Worm (Caenorhabditis elegans) whole organism, young adult: ENCODE measurements around the gene C14C10.1.

ENCODE experiments used
- B0019.2 ChIP-seq: fragments of 200-800 bp; sonication (Bioruptor generic); conservative IDR thresholded peaks from 2 replicates; pipeline ENCODE4 v1.3.6; 2022; ENCODE audit warnings: missing genetic modification reagents, missing genetic modification characterization, missing compliant biosample characterization
- T26A5.8 ChIP-seq: sonication (generic microtip); optimal IDR thresholded peaks from 2 replicates; lab custom pipeline; 2016; ENCODE audit warnings: missing genetic modification characterization, missing compliant biosample characterization
- Y67H2A.10 ChIP-seq: fragments of 200-800 bp; sonication (Bioruptor generic); conservative IDR thresholded peaks from 2 replicates; pipeline ENCODE4 v1.3.6; 2022; ENCODE audit warnings: missing genetic modification reagents, missing genetic modification characterization, missing compliant biosample characterization
- Y79H2A.3 ChIP-seq: fragments of 200-800 bp; sonication (Bioruptor generic); conservative IDR thresholded peaks from 2 replicates; pipeline ENCODE4 v1.3.6; 2022; ENCODE audit warnings: missing genetic modification reagents, missing genetic modification characterization, missing compliant biosample characterization
- ZK185.1 ChIP-seq: sonication (generic microtip); optimal IDR thresholded peaks from 2 replicates; lab custom pipeline; 2016; ENCODE audit warnings: mild to moderate bottlenecking, missing genetic modification characterization, missing compliant biosample characterization; ENCODE audit not compliant: poor library complexity, severe bottlenecking
- ceh-27 ChIP-seq: fragments of 200-800 bp; sonication (Bioruptor generic); optimal IDR thresholded peaks from 2 replicates; lab custom pipeline; 2018; ENCODE audit warnings: mild to moderate bottlenecking, missing genetic modification characterization, moderate library complexity, missing compliant biosample characterization
- ceh-79 ChIP-seq: sonication (generic microtip); optimal IDR thresholded peaks from 2 replicates; lab custom pipeline; 2017; ENCODE audit warnings: mild to moderate bottlenecking, missing genetic modification characterization, missing compliant biosample characterization
- ets-4 ChIP-seq: fragments of 200-800 bp; sonication (Bioruptor generic); optimal IDR thresholded peaks from 2 replicates; lab custom pipeline; 2018; ENCODE audit warnings: mild to moderate bottlenecking, missing genetic modification characterization, missing compliant biosample characterization
- madf-6 ChIP-seq: fragments of 200-800 bp; sonication (Bioruptor generic); IDR thresholded peaks from 2 replicates; pipeline ENCODE4 v1.3.6; 2022; ENCODE audit warnings: missing genetic modification reagents, missing genetic modification characterization, missing compliant biosample characterization
- mcd-1 ChIP-seq: fragments of 200-800 bp; sonication (Bioruptor generic); IDR thresholded peaks from 2 replicates; pipeline ENCODE4 v1.3.6; 2022; ENCODE audit warnings: missing genetic modification reagents, missing genetic modification characterization, missing compliant biosample characterization
- sea-2 ChIP-seq: fragments of 200-800 bp; sonication (Bioruptor generic); IDR thresholded peaks from 2 replicates; pipeline ENCODE4 v1.3.6; 2022; ENCODE audit warnings: missing genetic modification characterization, missing compliant biosample characterization
- snpc-1.1 ChIP-seq: sonication (generic microtip); optimal IDR thresholded peaks from 2 replicates; lab custom pipeline; 2017; ENCODE audit warnings: missing genetic modification characterization, mild to moderate bottlenecking, missing compliant biosample characterization, antibody characterized with exemption, moderate library complexity, missing genotype, missing genetic modification reagents; ENCODE audit not compliant: insufficient read depth
- unc-62 ChIP-seq: fragments of 150-350 bp; optimal IDR thresholded peaks from 2 replicates; lab custom pipeline; 2014; ENCODE audit warnings: missing biosample characterization, missing genetic modification reagents, missing genetic modification characterization

- TF ChIP-seq Y79H2A.3 (GFP tag; lab: Robert Waterston, UW) = no peak
- no peak for TF ChIP-seq sea-2
- no peak for TF ChIP-seq mcd-1
- TF ChIP-seq madf-6 (GFP tag; lab: Robert Waterston, UW) = no peak
- no peak for TF ChIP-seq ZK185.1
- no peak for TF ChIP-seq T26A5.8 (tag; lab: Kevin White, UChicago)
- no peak for TF ChIP-seq Y67H2A.10 (GFP tag; lab: Robert Waterston, UW)
- TF ChIP-seq unc-62 (GFP tag; lab: Kevin White, UChicago) = no peak
- TF ChIP-seq ceh-27 (GFP tag; lab: Kevin White, UChicago) = no peak
- no peak for TF ChIP-seq B0019.2 (GFP tag; lab: Robert Waterston, UW)
- no peak for TF ChIP-seq ceh-79 (tag; lab: Kevin White, UChicago)
- TF ChIP-seq snpc-1.1 (tag; lab: Kevin White, UChicago) = no peak
- TF ChIP-seq ets-4 (GFP tag; lab: Kevin White, UChicago) = no peak
Measured at ce11 chrV:12570271-12570670, 17.9 kb upstream of the C14C10.1 start.
